Fruit fly (Drosophila melanogaster) whole organism, pupa: ENCODE results near the gene Egfrap.

Source experiments
- CG10348 ChIP-seq: fragments of 200-800 bp; sonication (Bioruptor generic); IDR thresholded peaks from 2 replicates; pipeline ENCODE4 v1.3.6; 2022; ENCODE audit warnings: missing biosample characterization, missing genetic modification characterization
- CG12605 ChIP-seq: fragments of 200-800 bp; sonication (Bioruptor generic); IDR thresholded peaks from 2 replicates; pipeline ENCODE4 v1.3.6; 2022; ENCODE audit warnings: missing biosample characterization, missing genetic modification characterization
- CG14655 ChIP-seq: fragments of 200-800 bp; sonication (Bioruptor generic); optimal IDR thresholded peaks from 3 replicates; lab custom pipeline; 2017; ENCODE audit warnings: mild to moderate bottlenecking, missing biosample characterization, missing genetic modification reagents, missing genetic modification characterization
- CG15710 ChIP-seq: fragments of 200-800 bp; sonication (Bioruptor generic); optimal IDR thresholded peaks from 2 replicates; lab custom pipeline; 2018; ENCODE audit warnings: missing biosample characterization, mild to moderate bottlenecking, missing genetic modification characterization, moderate library complexity
- CG17806 ChIP-seq: fragments of 200-800 bp; sonication (Bioruptor generic); optimal IDR thresholded peaks from 2 replicates; lab custom pipeline; 2018; ENCODE audit warnings: missing biosample characterization, mild to moderate bottlenecking, missing genetic modification characterization, moderate library complexity
- CG32121 ChIP-seq: fragments of 200-800 bp; sonication (Bioruptor generic); IDR thresholded peaks from 2 replicates; pipeline ENCODE4 v1.3.6; 2022; ENCODE audit warnings: missing biosample characterization, missing genetic modification characterization
- CG34367 ChIP-seq: fragments of 200-800 bp; sonication (Bioruptor generic); optimal IDR thresholded peaks from 2 replicates; lab custom pipeline; 2018; ENCODE audit warnings: missing biosample characterization, mild to moderate bottlenecking, missing genetic modification characterization
- CG4496 ChIP-seq: fragments of 200-800 bp; sonication (Bioruptor generic); IDR thresholded peaks from 3 replicates; pipeline ENCODE4 v1.3.6; 2022; ENCODE audit warnings: missing biosample characterization, missing genetic modification characterization
- CG8159 ChIP-seq: fragments of 200-800 bp; sonication (Bioruptor generic); optimal IDR thresholded peaks from 3 replicates; lab custom pipeline; 2018; ENCODE audit warnings: missing biosample characterization, mild to moderate bottlenecking, missing genetic modification characterization, moderate library complexity
- CG8301 ChIP-seq: fragments of 200-800 bp; sonication (Bioruptor generic); optimal IDR thresholded peaks from 2 replicates; lab custom pipeline; 2018; ENCODE audit warnings: missing biosample characterization, mild to moderate bottlenecking, missing genetic modification characterization
- CG9948 ChIP-seq: fragments of 200-800 bp; sonication (Bioruptor generic); optimal IDR thresholded peaks from 2 replicates; lab custom pipeline; 2018; ENCODE audit warnings: missing biosample characterization, mild to moderate bottlenecking, missing genetic modification characterization, moderate library complexity
- D1 ChIP-seq: fragments of 200-800 bp; sonication (Bioruptor generic); optimal IDR thresholded peaks from 2 replicates; lab custom pipeline; 2018; ENCODE audit warnings: missing biosample characterization, mild to moderate bottlenecking, missing genetic modification characterization, moderate library complexity
- EcR ChIP-seq: fragments of 200-800 bp; sonication (Bioruptor generic); optimal IDR thresholded peaks from 3 replicates; lab custom pipeline; 2019; ENCODE audit warnings: missing biosample characterization, missing genetic modification characterization, mild to moderate bottlenecking, moderate library complexity, missing genetic modification reagents
- Ets98B ChIP-seq: fragments of 200-800 bp; sonication (Bioruptor generic); IDR thresholded peaks from 2 replicates; pipeline ENCODE4 v1.3.6; 2022; ENCODE audit warnings: missing biosample characterization, missing genetic modification characterization
- Pif1A ChIP-seq: fragments of 200-800 bp; sonication (Bioruptor generic); optimal IDR thresholded peaks from 3 replicates; lab custom pipeline; 2016; ENCODE audit warnings: missing biosample characterization, missing genetic modification characterization
- Pif1B ChIP-seq: fragments of 200-800 bp; sonication (Bioruptor generic); optimal IDR thresholded peaks from 3 replicates; lab custom pipeline; 2016; ENCODE audit warnings: missing biosample characterization, missing genetic modification characterization
- Snoo ChIP-seq: fragments of 200-800 bp; sonication (Bioruptor generic); optimal IDR thresholded peaks from 3 replicates; lab custom pipeline; 2017; ENCODE audit warnings: missing biosample characterization, mild to moderate bottlenecking, missing genetic modification characterization, inconsistent platforms
- fd96Ca ChIP-seq: fragments of 200-800 bp; sonication (Bioruptor generic); IDR thresholded peaks from 3 replicates; pipeline ENCODE4 v1.3.6; 2022; ENCODE audit warnings: missing biosample characterization, missing genetic modification characterization
- gl ChIP-seq: fragments of 200-800 bp; sonication (Bioruptor generic); optimal IDR thresholded peaks from 2 replicates; lab custom pipeline; 2018; ENCODE audit warnings: missing biosample characterization, mild to moderate bottlenecking, missing genetic modification characterization
- rn ChIP-seq: fragments of 200-800 bp; sonication (Bioruptor generic); IDR thresholded peaks from 2 replicates; pipeline ENCODE4 v1.3.6; 2022; ENCODE audit warnings: missing biosample characterization, missing genetic modification characterization

Gene Egfrap

DNA sequence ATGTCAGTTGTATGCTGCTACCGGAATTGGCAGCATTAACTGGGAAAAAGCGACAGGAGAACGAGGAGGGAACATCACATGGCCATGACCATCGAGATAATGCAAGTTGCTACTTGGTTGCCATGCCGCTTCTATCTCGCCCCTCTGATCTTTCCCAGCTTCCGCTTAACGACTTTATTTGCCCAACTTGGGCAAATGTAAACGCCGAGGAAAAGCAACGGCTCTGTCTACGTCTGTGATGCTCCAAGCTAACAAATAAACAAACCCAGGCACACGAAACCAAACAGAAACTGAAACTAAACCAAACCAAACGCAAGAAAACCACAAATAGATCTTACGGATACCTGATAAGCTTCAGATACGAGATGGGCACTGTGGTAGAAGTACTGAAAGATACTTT lies 41.8 kb upstream of the Egfrap start:
- no peak for TF ChIP-seq CG32121 (GFP tag; lab: Robert Waterston, UW)
- TF ChIP-seq EcR (GFP tag; lab: Kevin White, UChicago), result no peak
- TF ChIP-seq CG8301, result no peak
- TF ChIP-seq CG9948, result no peak
- TF ChIP-seq CG12605 (GFP tag; lab: Robert Waterston, UW), result no peak
- no peak for TF ChIP-seq CG34367 (tag; lab: Kevin White, UChicago)
- no peak for TF ChIP-seq CG8159 (tag; lab: Kevin White, UChicago)
- TF ChIP-seq Pif1B (GFP tag; lab: Kevin White, UChicago), result no peak
- TF ChIP-seq D1 (tag; lab: Kevin White, UChicago), result no peak
- no peak for TF ChIP-seq CG14655 (GFP tag; lab: Kevin White, UChicago)
- TF ChIP-seq CG15710, result no peak
- TF ChIP-seq CG17806 (tag; lab: Kevin White, UChicago), result no peak
- no peak for TF ChIP-seq CG4496 (GFP tag; lab: Robert Waterston, UW)
- no peak for TF ChIP-seq Snoo (tag; lab: Kevin White, UChicago)
- no peak for TF ChIP-seq rn (GFP tag; lab: Robert Waterston, UW)
- TF ChIP-seq Ets98B (GFP tag; lab: Robert Waterston, UW), result no peak
- no peak for TF ChIP-seq CG10348 (GFP tag; lab: Robert Waterston, UW)

DNA sequence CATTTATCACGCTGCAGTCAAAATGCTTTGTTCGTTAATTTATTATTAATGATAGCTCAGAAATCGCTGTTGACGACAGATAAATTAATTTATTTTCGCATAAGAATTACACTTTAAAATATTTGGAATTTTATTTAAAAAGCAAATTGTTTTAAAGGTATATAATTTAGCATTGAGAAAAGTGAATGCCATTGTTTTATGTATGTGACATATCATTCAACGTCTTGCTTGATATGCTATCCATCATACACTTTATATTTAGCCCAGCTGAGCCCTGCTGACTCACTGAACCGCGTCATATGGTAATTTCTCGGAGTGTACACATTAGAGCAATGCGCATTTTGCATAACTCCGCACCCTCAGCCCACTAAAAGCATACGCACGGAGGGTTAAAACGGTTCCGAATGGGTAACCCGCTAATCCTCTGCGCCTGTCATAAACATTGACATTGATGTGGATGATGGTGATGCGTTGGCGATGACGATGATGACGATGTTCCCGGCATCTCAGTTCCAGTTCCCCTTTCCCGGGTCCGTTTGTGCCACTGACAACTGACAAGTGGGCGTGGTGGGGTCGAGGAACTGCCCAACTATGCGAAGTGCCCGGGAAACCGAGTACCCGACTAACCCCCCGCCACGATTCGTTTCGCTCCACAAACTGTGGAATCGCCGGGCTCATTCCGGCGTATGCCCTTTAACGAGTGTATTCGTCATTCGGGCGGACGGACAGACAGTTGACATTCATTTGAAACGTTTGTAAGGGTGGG lies 39.1 kb upstream of the Egfrap start:
- TF ChIP-seq CG17806 (tag; lab: Kevin White, UChicago) (peak; percentile 7), CG9948 (peak; percentile 3), CG15710 (peak; percentile 5), CG14655 (GFP tag; lab: Kevin White, UChicago) (peak; percentile 8), CG8159 (tag; lab: Kevin White, UChicago) (peak; percentile 39), Snoo (tag; lab: Kevin White, UChicago) (no peak)

DNA sequence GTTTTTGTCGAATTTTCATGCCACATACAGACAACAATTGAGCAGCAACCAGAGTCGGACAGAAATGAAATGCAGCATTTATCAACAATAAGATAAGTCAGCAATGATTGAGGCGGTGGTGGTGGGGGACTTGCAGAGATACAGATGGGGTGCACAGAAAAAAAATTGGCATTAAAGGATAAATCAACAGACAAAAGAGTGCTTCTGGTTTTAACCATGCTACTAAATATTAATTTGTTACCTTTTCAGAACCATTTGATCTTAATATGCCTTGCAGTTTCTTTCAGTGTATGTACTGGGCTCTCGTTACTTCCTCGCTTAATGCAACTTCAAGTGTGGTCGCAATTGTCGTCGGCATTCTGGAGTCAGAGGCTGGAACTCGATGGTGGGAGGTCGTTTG lies 38.2 kb upstream of the Egfrap start:
- peak; percentile 44 for TF ChIP-seq CG14655 (GFP tag; lab: Kevin White, UChicago)
- TF ChIP-seq CG32121 (GFP tag; lab: Robert Waterston, UW), result no peak; the same call in 1 of the 2 replicates
- peak; percentile 52 for TF ChIP-seq CG15710
- TF ChIP-seq fd96Ca (GFP tag; lab: Robert Waterston, UW), result 0 out of 3 replicates have a peak, but pooled peaks have one; percentile 49
- peak; percentile 19 for TF ChIP-seq CG8301
- peak; percentile 41 for TF ChIP-seq CG17806 (tag; lab: Kevin White, UChicago)
- no peak for TF ChIP-seq Pif1B (GFP tag; lab: Kevin White, UChicago)
- TF ChIP-seq CG9948, result peak; percentile 48
- TF ChIP-seq CG12605 (GFP tag; lab: Robert Waterston, UW), result peak; percentile 40; the same call in 1 of the 2 replicates
- TF ChIP-seq Snoo (tag; lab: Kevin White, UChicago), result no peak
- peak; percentile 67 for TF ChIP-seq CG8159 (tag; lab: Kevin White, UChicago)

DNA sequence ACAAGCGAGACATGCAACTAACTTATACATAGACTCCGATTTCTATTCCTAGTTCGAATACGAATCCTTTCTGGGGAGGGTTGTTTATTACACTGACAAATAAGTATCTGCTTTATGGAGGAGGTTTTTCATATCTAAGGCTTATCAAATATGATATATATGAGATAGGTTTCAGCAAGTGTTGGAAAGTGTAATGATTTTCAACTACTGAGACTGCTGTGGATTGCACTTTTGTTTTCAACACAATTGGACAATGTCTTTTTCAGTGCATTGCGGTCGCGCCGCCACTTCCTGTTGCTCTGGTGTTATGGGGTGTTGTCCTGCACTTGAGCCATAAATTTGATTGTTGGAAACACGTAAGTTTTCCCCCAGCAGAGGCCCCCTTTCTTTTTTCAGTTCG lies 37.2 kb upstream of the Egfrap start:
- TF ChIP-seq gl (tag; lab: Kevin White, UChicago), result no peak
- no peak for TF ChIP-seq Ets98B (GFP tag; lab: Robert Waterston, UW)
- no peak for TF ChIP-seq CG9948
- no peak for TF ChIP-seq CG12605 (GFP tag; lab: Robert Waterston, UW)
- no peak for TF ChIP-seq D1 (tag; lab: Kevin White, UChicago)
- TF ChIP-seq, all 21 proteins: peak for 0

DNA sequence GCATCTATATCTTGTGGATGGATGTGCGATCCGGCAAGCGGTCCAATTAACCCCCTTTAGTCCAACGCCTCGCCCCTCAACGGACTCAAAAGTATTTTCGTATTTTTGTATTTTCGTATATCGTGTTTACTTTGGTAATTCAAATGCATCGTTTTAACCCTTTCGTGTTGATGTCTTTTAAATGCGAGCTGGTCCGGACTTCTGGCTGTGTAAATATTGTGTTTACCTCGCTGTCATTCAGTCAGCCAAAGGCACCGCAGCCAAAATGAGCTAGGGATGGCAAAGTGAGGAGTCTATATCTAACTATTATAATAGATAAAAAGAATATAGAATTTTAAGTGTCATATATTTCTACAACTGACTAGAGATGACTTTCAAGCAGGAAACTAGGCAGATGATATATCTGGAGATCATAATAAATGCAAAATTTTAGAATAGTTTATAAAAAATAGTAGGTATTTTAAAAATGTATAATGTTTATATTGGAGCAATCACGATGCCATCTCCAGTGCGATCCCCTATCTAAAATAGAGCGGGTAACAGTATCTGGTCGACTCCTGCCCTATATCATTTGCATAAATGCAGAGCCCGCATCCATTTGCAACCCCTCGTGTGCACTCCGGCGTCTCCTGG lies 33.3 kb upstream of the Egfrap start:
- TF ChIP-seq Pif1A (GFP tag; lab: Kevin White, UChicago) (no peak), CG15710 (peak; percentile 14)

DNA sequence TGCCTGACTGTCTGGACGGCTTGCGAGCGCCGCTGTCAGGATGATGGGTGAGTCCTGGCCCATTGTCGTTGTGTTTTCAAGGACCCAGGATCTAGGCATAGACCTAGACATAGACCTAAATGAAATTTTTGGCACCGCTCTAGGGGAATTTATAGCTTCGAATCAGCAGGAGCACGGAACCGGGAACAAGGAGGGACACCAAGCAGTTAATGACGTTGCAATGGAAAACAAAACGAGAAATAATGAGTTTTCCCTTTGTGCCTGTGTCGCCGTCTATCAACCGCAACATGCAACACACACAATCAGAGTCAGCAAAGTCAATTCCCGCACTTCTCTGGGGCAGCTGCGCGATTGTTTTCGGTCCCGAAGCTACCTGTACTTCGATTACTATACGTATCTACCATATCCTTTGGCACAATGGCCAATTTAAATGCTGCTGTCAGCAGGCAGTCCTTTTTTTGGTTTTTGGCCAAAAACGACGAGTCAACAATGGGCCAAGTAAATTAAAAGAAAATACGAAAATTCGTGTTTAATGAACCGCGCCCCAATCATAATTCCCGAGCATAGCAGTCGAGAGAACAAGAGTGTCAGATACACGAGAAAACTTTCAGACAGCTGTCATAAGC lies 32.6 kb upstream of the Egfrap start:
- TF ChIP-seq CG14655 (GFP tag; lab: Kevin White, UChicago), result no peak
- TF ChIP-seq CG32121 (GFP tag; lab: Robert Waterston, UW), result no peak
- TF ChIP-seq CG9948, result no peak
- TF ChIP-seq CG8159 (tag; lab: Kevin White, UChicago), result no peak
- no peak for TF ChIP-seq CG15710
- no peak for TF ChIP-seq CG34367 (tag; lab: Kevin White, UChicago)
- no peak for TF ChIP-seq CG8301
- TF ChIP-seq rn (GFP tag; lab: Robert Waterston, UW), result no peak
- no peak for TF ChIP-seq Snoo (tag; lab: Kevin White, UChicago)
